Fruit fly (Drosophila melanogaster) whole organism, embryonic: ENCODE measurements around the gene Sf3b6.

Experiments
- CG10267 ChIP-seq: fragments of 200-800 bp; sonication (Bioruptor generic); optimal IDR thresholded peaks from 2 replicates; lab custom pipeline; 2018; ENCODE audit warnings: missing biosample characterization, mild to moderate bottlenecking, missing genetic modification characterization, moderate library complexity
- CG11398 ChIP-seq: fragments of 200-800 bp; sonication (Bioruptor generic); optimal IDR thresholded peaks from 2 replicates; lab custom pipeline; 2016; ENCODE audit warnings: missing biosample characterization, missing genetic modification characterization
- CG11504 ChIP-seq: fragments of 200-800 bp; sonication (Bioruptor generic); optimal IDR thresholded peaks from 3 replicates; lab custom pipeline; 2019; ENCODE audit warnings: missing biosample characterization, mild to moderate bottlenecking, missing genetic modification characterization, moderate library complexity
- CG14860 ChIP-seq: fragments of 200-800 bp; sonication (Bioruptor generic); IDR thresholded peaks from 3 replicates; pipeline ENCODE4 v1.3.6; 2022; ENCODE audit warnings: missing biosample characterization, missing genetic modification characterization; ENCODE audit not compliant: partially characterized antibody
- CG15696 ChIP-seq: fragments of 200-800 bp; sonication (Bioruptor generic); optimal IDR thresholded peaks from 2 replicates; lab custom pipeline; 2019; ENCODE audit warnings: missing biosample characterization, mild to moderate bottlenecking, missing genetic modification characterization, moderate library complexity
- CG1603 ChIP-seq: fragments of 200-800 bp; sonication (Bioruptor generic); optimal IDR thresholded peaks from 2 replicates; lab custom pipeline; 2019; ENCODE audit warnings: missing biosample characterization, mild to moderate bottlenecking, missing genetic modification characterization, moderate library complexity
- CG16813 ChIP-seq: fragments of 200-800 bp; sonication (Bioruptor generic); IDR thresholded peaks from 3 replicates; pipeline ENCODE4 v1.3.6; 2022; ENCODE audit warnings: missing biosample characterization, missing genetic modification characterization; ENCODE audit not compliant: partially characterized antibody
- CG17385 ChIP-seq: fragments of 200-800 bp; sonication (Bioruptor generic); optimal IDR thresholded peaks from 3 replicates; lab custom pipeline; 2018; ENCODE audit warnings: missing biosample characterization, mild to moderate bottlenecking, missing genetic modification characterization
- CG17802 ChIP-seq: fragments of 200-800 bp; sonication (Bioruptor generic); optimal IDR thresholded peaks from 2 replicates; lab custom pipeline; 2018; ENCODE audit warnings: missing biosample characterization, mild to moderate bottlenecking, missing genetic modification characterization, moderate library complexity
- CG18619 ChIP-seq: fragments of 200-800 bp; sonication (Bioruptor generic); optimal IDR thresholded peaks from 3 replicates; lab custom pipeline; 2017; ENCODE audit warnings: missing biosample characterization, mild to moderate bottlenecking, missing genetic modification characterization
- CG32767 ChIP-seq: fragments of 200-800 bp; sonication (Bioruptor generic); IDR thresholded peaks from 2 replicates; pipeline ENCODE4 v1.3.6; 2022; ENCODE audit warnings: missing biosample characterization, missing genetic modification characterization
- CG3281 ChIP-seq: fragments of 200-800 bp; sonication (Bioruptor generic); optimal IDR thresholded peaks from 3 replicates; lab custom pipeline; 2017; ENCODE audit warnings: missing biosample characterization, mild to moderate bottlenecking, missing genetic modification characterization
- CG3838 ChIP-seq: fragments of 200-800 bp; sonication (Bioruptor generic); optimal IDR thresholded peaks from 3 replicates; lab custom pipeline; 2016; ENCODE audit warnings: missing biosample characterization, missing genetic modification characterization
- CG6175 ChIP-seq: fragments of 200-800 bp; sonication (Bioruptor generic); IDR thresholded peaks from 3 replicates; pipeline ENCODE4 v1.3.6; 2022; ENCODE audit warnings: missing biosample characterization, missing genetic modification characterization
- CG6272 ChIP-seq: fragments of 200-800 bp; sonication (Bioruptor generic); IDR thresholded peaks from 2 replicates; pipeline ENCODE4 v1.3.6; 2022; ENCODE audit warnings: missing biosample characterization, missing genetic modification characterization
- CG7786 ChIP-seq: fragments of 200-800 bp; sonication (Bioruptor generic); optimal IDR thresholded peaks from 2 replicates; lab custom pipeline; 2016; ENCODE audit warnings: missing biosample characterization, missing genetic modification characterization
- Chrac-16 ChIP-seq: fragments of 200-800 bp; sonication (Bioruptor generic); optimal IDR thresholded peaks from 3 replicates; lab custom pipeline; 2016; ENCODE audit warnings: missing biosample characterization, missing genetic modification characterization
- CoRest ChIP-seq: fragments of 200-800 bp; sonication (Bioruptor generic); optimal IDR thresholded peaks from 3 replicates; lab custom pipeline; 2018; ENCODE audit warnings: missing biosample characterization, mild to moderate bottlenecking, missing genetic modification characterization, moderate library complexity
- Deaf1 ChIP-seq: fragments of 200-800 bp; optimal IDR thresholded peaks from 3 replicates; lab custom pipeline; 2019; ENCODE audit warnings: missing biosample characterization, mild to moderate bottlenecking, missing genetic modification characterization, moderate library complexity
- Doc2 ChIP-seq: fragments of 200-800 bp; sonication (Bioruptor generic); IDR thresholded peaks from 2 replicates; pipeline ENCODE4 v1.3.6; 2022; ENCODE audit warnings: missing biosample characterization, missing genetic modification characterization
- Elba2 ChIP-seq: fragments of 200-800 bp; sonication (Bioruptor generic); optimal IDR thresholded peaks from 3 replicates; lab custom pipeline; 2016; ENCODE audit warnings: missing biosample characterization, missing genetic modification characterization
- Ets65A ChIP-seq: fragments of 200-800 bp; sonication (Bioruptor generic); peaks from one replicate; lab custom pipeline; 2016; ENCODE audit warnings: missing biosample characterization, missing genetic modification characterization
- Gug ChIP-seq: fragments of 200-800 bp; sonication (Bioruptor generic); IDR thresholded peaks from 4 replicates; pipeline ENCODE4 v1.3.6; 2022; ENCODE audit warnings: missing biosample characterization, missing genetic modification characterization
- Hr39 ChIP-seq: fragments of >200 bp; optimal IDR thresholded peaks from 2 replicates; lab custom pipeline; 2017
- Lhr ChIP-seq: fragments of 200-800 bp; sonication (Bioruptor generic); optimal IDR thresholded peaks from 3 replicates; lab custom pipeline; 2017; ENCODE audit warnings: mild to moderate bottlenecking, missing biosample characterization, missing genetic modification reagents, missing genetic modification characterization
- Mad ChIP-seq: fragments of 200-800 bp; sonication (Bioruptor generic); optimal IDR thresholded peaks from 2 replicates; lab custom pipeline; 2016; ENCODE audit warnings: missing biosample characterization, missing genetic modification characterization
- Ravus ChIP-seq: fragments of 200-800 bp; sonication (Bioruptor generic); IDR thresholded peaks from 2 replicates; pipeline ENCODE4 v1.3.6; 2022; ENCODE audit warnings: missing biosample characterization, missing genetic modification characterization
- Xrp1 ChIP-seq: fragments of 200-800 bp; sonication (Bioruptor generic); IDR thresholded peaks from 2 replicates; pipeline ENCODE4 v1.3.6; 2022; ENCODE audit warnings: missing biosample characterization, missing genetic modification characterization
- aop ChIP-seq: fragments of 200-800 bp; sonication (Bioruptor generic); IDR thresholded peaks from 2 replicates; pipeline ENCODE4 v1.3.6; 2022; ENCODE audit warnings: missing biosample characterization, missing genetic modification characterization
- bigmax ChIP-seq: fragments of 200-800 bp; sonication (Bioruptor generic); optimal IDR thresholded peaks from 2 replicates; lab custom pipeline; 2018; ENCODE audit warnings: missing biosample characterization, mild to moderate bottlenecking, missing genetic modification characterization
- bowl ChIP-seq: fragments of 200-800 bp; sonication (Bioruptor generic); IDR thresholded peaks from 2 replicates; pipeline ENCODE4 v1.3.6; 2022; ENCODE audit warnings: missing biosample characterization, missing genetic modification characterization
- btn ChIP-seq: fragments of 200-800 bp; sonication (Bioruptor generic); optimal IDR thresholded peaks from 2 replicates; lab custom pipeline; 2016; ENCODE audit warnings: missing biosample characterization, missing genetic modification characterization
- cg ChIP-seq: fragments of 200-800 bp; sonication (Bioruptor generic); optimal IDR thresholded peaks from 3 replicates; lab custom pipeline; 2019; ENCODE audit warnings: missing biosample characterization, mild to moderate bottlenecking, missing genetic modification characterization, moderate library complexity
- chn ChIP-seq: fragments of 200-800 bp; sonication (Bioruptor generic); optimal IDR thresholded peaks from 2 replicates; lab custom pipeline; 2016; ENCODE audit warnings: missing biosample characterization, missing genetic modification characterization
- crc ChIP-seq: fragments of 200-800 bp; sonication (Bioruptor generic); optimal IDR thresholded peaks from 2 replicates; lab custom pipeline; 2016; ENCODE audit warnings: missing biosample characterization, missing genetic modification characterization
- esg ChIP-seq: fragments of 200-800 bp; sonication (Bioruptor generic); conservative IDR thresholded peaks from 2 replicates; pipeline ENCODE4 v1.3.6; 2022; ENCODE audit warnings: missing biosample characterization, missing genetic modification characterization
- ftz-f1 ChIP-seq: fragments of 200-800 bp; sonication (Bioruptor generic); optimal IDR thresholded peaks from 2 replicates; lab custom pipeline; 2016; ENCODE audit warnings: missing biosample characterization, missing genetic modification characterization
- gsb ChIP-seq: fragments of 200-800 bp; sonication (Bioruptor generic); IDR thresholded peaks from 2 replicates; pipeline ENCODE4 v1.3.6; 2022; ENCODE audit warnings: missing biosample characterization, missing genetic modification characterization
- ham ChIP-seq: fragments of 200-800 bp; sonication (Bioruptor generic); IDR thresholded peaks from 2 replicates; pipeline ENCODE4 v1.3.6; 2022; ENCODE audit warnings: missing biosample characterization, missing genetic modification characterization
- hth ChIP-seq: fragments of >200 bp; optimal IDR thresholded peaks from 2 replicates; lab custom pipeline; 2017; ENCODE audit warnings: inconsistent platforms
- inv ChIP-seq: fragments of 200-800 bp; sonication (Bioruptor generic); IDR thresholded peaks from 2 replicates; pipeline ENCODE4 v1.3.6; 2022; ENCODE audit warnings: missing biosample characterization, missing genetic modification characterization; ENCODE audit not compliant: partially characterized antibody
- jigr1 ChIP-seq: fragments of 200-800 bp; sonication (Bioruptor generic); IDR thresholded peaks from 3 replicates; pipeline ENCODE4 v1.3.6; 2022; ENCODE audit warnings: missing biosample characterization, missing genetic modification characterization
- klu ChIP-seq: fragments of 200-800 bp; sonication (Bioruptor generic); IDR thresholded peaks from 2 replicates; pipeline ENCODE4 v1.3.6; 2022; ENCODE audit warnings: missing biosample characterization, missing genetic modification characterization
- mld ChIP-seq: fragments of 200-800 bp; sonication (Bioruptor generic); IDR thresholded peaks from 3 replicates; pipeline ENCODE4 v1.3.6; 2022; ENCODE audit warnings: missing biosample characterization, missing genetic modification characterization; ENCODE audit not compliant: partially characterized antibody
- odd ChIP-seq: fragments of 200-800 bp; sonication (Bioruptor generic); optimal IDR thresholded peaks from 2 replicates; lab custom pipeline; 2017; ENCODE audit warnings: missing biosample characterization, mild to moderate bottlenecking, missing genetic modification characterization
- pb ChIP-seq: fragments of 200-800 bp; sonication (Bioruptor generic); optimal IDR thresholded peaks from 3 replicates; lab custom pipeline; 2016; ENCODE audit warnings: missing biosample characterization, missing genetic modification characterization
- pita ChIP-seq: fragments of 200-800 bp; sonication (Bioruptor generic); optimal IDR thresholded peaks from 2 replicates; lab custom pipeline; 2017; ENCODE audit warnings: missing biosample characterization, mild to moderate bottlenecking, missing genetic modification characterization
- pros ChIP-seq: fragments of 200-800 bp; sonication (Bioruptor generic); optimal IDR thresholded peaks from 3 replicates; lab custom pipeline; 2019; ENCODE audit warnings: missing biosample characterization, mild to moderate bottlenecking, missing genetic modification characterization, moderate library complexity
- ranshi ChIP-seq: fragments of 200-800 bp; sonication (Bioruptor generic); IDR thresholded peaks from 2 replicates; pipeline ENCODE4 v1.3.6; 2022; ENCODE audit warnings: missing biosample characterization, missing genetic modification characterization
- sens-2 ChIP-seq: fragments of 200-800 bp; sonication (Bioruptor generic); IDR thresholded peaks from 2 replicates; pipeline ENCODE4 v1.3.6; 2022; ENCODE audit warnings: missing biosample characterization, missing genetic modification characterization
- slp2 ChIP-seq: fragments of 200-800 bp; sonication (Bioruptor generic); optimal IDR thresholded peaks from 2 replicates; lab custom pipeline; 2016; ENCODE audit warnings: missing biosample characterization, missing genetic modification characterization
- sug ChIP-seq: fragments of 200-800 bp; optimal IDR thresholded peaks from 2 replicates; lab custom pipeline; 2019; ENCODE audit warnings: missing biosample characterization, mild to moderate bottlenecking, missing genetic modification characterization, moderate library complexity
- twi ChIP-seq: fragments of 200-800 bp; optimal IDR thresholded peaks from 2 replicates; lab custom pipeline; 2019; ENCODE audit warnings: missing biosample characterization, mild to moderate bottlenecking, missing genetic modification characterization, moderate library complexity

Gene Sf3b6

DNA sequence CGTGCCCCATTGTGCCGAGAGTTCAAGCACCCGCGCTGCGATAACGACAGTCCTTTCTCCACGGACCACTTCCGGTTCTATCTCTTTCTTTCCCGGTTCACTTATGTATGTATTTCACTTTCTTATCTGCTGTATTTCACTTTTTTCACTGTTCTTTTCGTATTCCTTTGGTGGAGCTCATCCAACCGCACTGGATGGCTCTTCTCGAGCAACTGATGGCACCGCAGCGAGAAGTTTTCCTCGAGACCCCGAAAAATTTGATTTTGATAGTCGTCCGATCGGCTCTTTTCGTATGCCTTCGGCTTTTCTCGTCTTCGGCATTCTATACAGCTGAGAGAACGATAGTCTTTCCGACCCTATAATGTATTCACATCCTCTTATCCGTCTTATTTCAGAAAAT is 24.8 kb upstream of the Sf3b6 start, which contains the start of gene LanA (continued):
- TF ChIP-seq CG10267 (tag; lab: Kevin White, UChicago) (no peak), ftz-f1 (peak; percentile 2), Ets65A (GFP tag; lab: Kevin White, UChicago) (no peak), Elba2 (no peak), CG17385 (GFP tag; lab: Kevin White, UChicago) (no peak), inv (GFP tag; lab: Robert Waterston, UW) (no peak), pita (GFP tag; lab: Kevin White, UChicago) (no peak), bowl (GFP tag; lab: Robert Waterston, UW) (no peak), CG14860 (GFP tag; lab: Robert Waterston, UW) (no peak), aop (GFP tag; lab: Robert Waterston, UW) (peak; percentile 76; the same call in 1 of the 2 replicates), Gug (GFP tag; lab: Robert Waterston, UW) (no peak), Hr39 (no peak), CG16813 (GFP tag; lab: Robert Waterston, UW) (0 out of 3 replicates have a peak, but pooled peaks have one; percentile 11), CG11504 (tag; lab: Kevin White, UChicago) (no peak), CG3281 (GFP tag; lab: Kevin White, UChicago) (no peak), CG11398 (GFP tag; lab: Kevin White, UChicago) (peak; percentile 47), crc (GFP tag; lab: Kevin White, UChicago) (no peak), CG18619 (GFP tag; lab: Kevin White, UChicago) (no peak), bigmax (GFP tag; lab: Kevin White, UChicago) (no peak), CG6272 (no peak), Xrp1 (0 out of 2 replicates have a peak, but pooled peaks have one; percentile 26), odd (GFP tag; lab: Kevin White, UChicago) (no peak), Mad (GFP tag; lab: Kevin White, UChicago) (peak; percentile 6), ranshi (GFP tag; lab: Robert Waterston, UW) (no peak), CG32767 (GFP tag; lab: Robert Waterston, UW) (0 out of 2 replicates have a peak, but pooled peaks have one; percentile 8), Lhr (no peak), twi (no peak), CG6175 (GFP tag; lab: Robert Waterston, UW) (0 out of 3 replicates have a peak, but pooled peaks have one; percentile 8), klu (no peak), CG7786 (GFP tag; lab: Kevin White, UChicago) (peak; percentile 4), jigr1 (GFP tag; lab: Robert Waterston, UW) (no peak), cg (no peak), esg (GFP tag; lab: Robert Waterston, UW) (no peak), sens-2 (GFP tag; lab: Robert Waterston, UW) (0 out of 2 replicates have a peak, but pooled peaks have one; percentile 31), pb (GFP tag; lab: Kevin White, UChicago) (no peak), Chrac-16 (no peak), Ravus (no peak), slp2 (GFP tag; lab: Kevin White, UChicago) (no peak), mld (GFP tag; lab: Robert Waterston, UW) (no peak), btn (no peak), pros (GFP tag; lab: Kevin White, UChicago) (peak; percentile 44), CG17802 (tag; lab: Kevin White, UChicago) (no peak), gsb (no peak), ham (GFP tag; lab: Robert Waterston, UW) (no peak), CG15696 (tag; lab: Kevin White, UChicago) (peak; percentile 9), Deaf1 (tag; lab: Kevin White, UChicago) (peak; percentile 98), CG1603 (tag; lab: Kevin White, UChicago) (peak; percentile 32), CG3838 (GFP tag; lab: Kevin White, UChicago) (no peak), hth (lab: Kevin White, UChicago) (no peak), chn (GFP tag; lab: Kevin White, UChicago) (no peak), CoRest (no peak), sug (peak; percentile 26), Doc2 (GFP tag; lab: Robert Waterston, UW) (no peak)
